Fruit fly (Drosophila melanogaster): ENCODE results near the gene Npl4.

Gene Npl4

DNA sequence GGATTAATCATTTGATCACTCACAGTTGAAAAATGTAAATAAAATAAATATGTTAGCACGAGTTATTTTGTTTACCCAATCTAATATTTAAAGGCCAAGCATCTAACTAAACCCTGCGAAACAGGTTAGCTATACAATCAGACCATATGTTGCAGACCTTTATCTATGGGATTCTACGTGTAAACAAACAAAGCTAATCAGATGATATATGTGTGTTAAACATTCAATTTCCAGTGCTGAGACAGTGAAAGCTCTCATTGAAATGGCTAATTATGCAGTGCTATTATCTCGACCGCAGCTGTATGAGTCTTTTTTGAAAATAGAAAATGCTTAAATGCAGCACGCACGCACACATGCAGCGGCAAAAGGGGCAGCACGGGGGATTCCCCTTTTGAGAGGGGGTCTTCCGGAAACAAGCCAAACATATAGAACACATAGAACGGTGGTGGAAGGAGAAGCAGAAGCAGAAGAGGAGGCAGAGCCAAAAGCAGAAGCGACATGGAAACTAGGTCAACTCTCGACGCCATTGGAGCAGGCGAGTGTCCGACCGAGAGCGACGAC is 35.5 kb upstream of the Npl4 start (continued):
- TF ChIP-seq nau (GFP tag; optimal IDR thresholded peaks at IDR 0.05) = no peak
- no peak for TF ChIP-seq CG11560 (tag; IDR thresholded peaks at IDR 0.05)
- TF ChIP-seq CTCF (GFP tag; optimal IDR thresholded peaks at IDR 0.05) = no peak
- TF ChIP-seq sens (GFP tag) = peak; percentile 71
- no peak for TF ChIP-seq da (GFP tag; optimal IDR thresholded peaks at IDR 0.05)
- no peak for TF ChIP-seq CG4424 (GFP tag; optimal IDR thresholded peaks at IDR 0.05)
- peak; percentile 86 for TF ChIP-seq z (GFP tag; IDR thresholded peaks at IDR 0.05)
- TF ChIP-seq klu (GFP tag; IDR thresholded peaks at IDR 0.05) = no peak
- no peak for TF ChIP-seq YL-1 (GFP tag; optimal IDR thresholded peaks at IDR 0.05)
- TF ChIP-seq Ravus (GFP tag; IDR thresholded peaks at IDR 0.05) = no peak
- TF ChIP-seq maf-S (GFP tag; optimal IDR thresholded peaks at IDR 0.05) = no peak
- TF ChIP-seq CG2875 (GFP tag; optimal IDR thresholded peaks at IDR 0.05) = no peak
- no peak for TF ChIP-seq psq (GFP tag; optimal IDR thresholded peaks at IDR 0.05)
- TF ChIP-seq Aef1 (GFP tag; IDR thresholded peaks at IDR 0.05) = no peak
- no peak for TF ChIP-seq CoRest (tag; optimal IDR thresholded peaks at IDR 0.05)
- peak; percentile 9 for TF ChIP-seq CG18262 (tag; optimal IDR thresholded peaks at IDR 0.05)
- no peak for TF ChIP-seq CG12104 (GFP tag; optimal IDR thresholded peaks at IDR 0.05)
- TF ChIP-seq CG2129 (GFP tag; IDR thresholded peaks at IDR 0.05; ENCODE audit: partially characterized antibody) = no peak
- peak; percentile 6 for TF ChIP-seq CG10979 (tag; optimal IDR thresholded peaks at IDR 0.05)

DNA sequence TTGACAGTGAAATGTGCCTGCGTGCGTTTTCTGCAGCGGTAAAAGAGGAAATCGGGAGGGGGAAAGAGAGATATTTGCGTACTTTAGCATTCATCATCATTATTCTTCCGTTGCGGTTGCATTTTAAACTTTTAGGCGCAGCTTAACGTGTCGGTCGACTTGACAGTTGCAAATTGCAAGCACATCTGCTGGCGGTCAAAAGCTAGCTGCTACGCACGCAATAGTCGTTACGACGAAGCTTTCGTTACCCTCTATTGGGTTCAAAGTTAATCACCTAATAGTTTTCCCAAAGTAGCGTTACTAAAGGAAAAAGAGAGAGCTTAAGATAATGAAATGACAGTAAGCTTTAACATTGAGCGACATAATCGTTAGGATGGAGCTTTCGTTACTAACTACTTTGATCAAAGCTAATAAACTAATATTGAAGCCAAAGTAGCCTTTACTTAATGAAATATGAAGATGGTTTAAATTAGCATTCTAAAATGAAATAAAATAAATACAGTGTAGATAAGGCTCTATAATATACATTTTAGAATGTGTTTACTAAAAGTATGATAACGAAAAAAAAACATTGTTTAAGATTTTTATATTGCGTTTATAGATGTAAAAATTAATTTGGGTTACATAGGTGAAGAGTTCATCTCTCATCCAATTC is 27.7 kb upstream of the Npl4 start:
- TF ChIP-seq E2f2 (GFP tag; IDR thresholded peaks at IDR 0.05) = peak; percentile 36; the same call in 1 of the 2 replicates
- TF ChIP-seq ewg (GFP tag; optimal IDR thresholded peaks at IDR 0.05) = no peak
- TF ChIP-seq CG15011 (GFP tag; optimal IDR thresholded peaks at IDR 0.05) = no peak
- no peak for TF ChIP-seq crol (GFP tag; IDR thresholded peaks at IDR 0.05)
- TF ChIP-seq Sin3A (optimal IDR thresholded peaks at IDR 0.05) = no peak
- peak; percentile 71 for TF ChIP-seq oc (tag; optimal IDR thresholded peaks at IDR 0.05)
- TF ChIP-seq mirr (GFP tag; optimal IDR thresholded peaks at IDR 0.05) = peak; percentile 68
- TF ChIP-seq Hr39 (optimal IDR thresholded peaks at IDR 0.05) = no peak
- no peak for TF ChIP-seq Ada2b (GFP tag; IDR thresholded peaks at IDR 0.05)
- TF ChIP-seq Eip74EF (GFP tag; optimal IDR thresholded peaks at IDR 0.05) = no peak
- TF ChIP-seq BtbVII (GFP tag; optimal IDR thresholded peaks at IDR 0.05) = peak; percentile 22
- peak; percentile 18 for TF ChIP-seq CG12659 (GFP tag; optimal IDR thresholded peaks at IDR 0.05)
- peak; percentile 42; the same call in 1 of the 2 replicates for TF ChIP-seq Drgx (GFP tag; IDR thresholded peaks at IDR 0.05)
- TF ChIP-seq fd3F (GFP tag; optimal IDR thresholded peaks at IDR 0.05) = no peak
- TF ChIP-seq Dek (tag; optimal IDR thresholded peaks at IDR 0.05) = peak; percentile 5
- TF ChIP-seq Dp (GFP tag; optimal IDR thresholded peaks at IDR 0.05) = peak; percentile 36
- 0 out of 3 replicates have a peak, but pooled peaks have one; percentile 26 for TF ChIP-seq knrl (GFP tag; IDR thresholded peaks at IDR 0.05; ENCODE audit: partially characterized antibody)
- TF ChIP-seq crp (GFP tag; optimal IDR thresholded peaks at IDR 0.05) = no peak
- TF ChIP-seq ato (GFP tag; IDR thresholded peaks at IDR 0.05; ENCODE audit: partially characterized antibody) = peak; percentile 33; the same call in 1 of the 2 replicates
- TF ChIP-seq CG32532 (GFP tag; IDR thresholded peaks at IDR 0.05) = peak; percentile 36; the same call in 1 of the 2 replicates
- TF ChIP-seq HmgZ (tag; optimal IDR thresholded peaks at IDR 0.05) = peak; percentile 68
- no peak for TF ChIP-seq CG18599 (GFP tag; optimal IDR thresholded peaks at IDR 0.05)
- no peak for TF ChIP-seq CG31388 (GFP tag; optimal IDR thresholded peaks at IDR 0.05)
- TF ChIP-seq Ets65A (GFP tag) = peak; percentile 76
- TF ChIP-seq Med (GFP tag) = peak; percentile 81
- no peak for TF ChIP-seq Hmx (GFP tag; optimal IDR thresholded peaks at IDR 0.05)
- TF ChIP-seq CG6854 (GFP tag; optimal IDR thresholded peaks at IDR 0.05) = no peak
- no peak for TF ChIP-seq Sox100B (GFP tag; optimal IDR thresholded peaks at IDR 0.05)
- TF ChIP-seq nom (GFP tag; optimal IDR thresholded peaks at IDR 0.05) = no peak
- TF ChIP-seq gsb (GFP tag; IDR thresholded peaks at IDR 0.05) = no peak
- TF ChIP-seq sob (GFP tag; IDR thresholded peaks at IDR 0.05) = 0 out of 2 replicates have a peak, but pooled peaks have one; percentile 23
